Worm (Caenorhabditis elegans) whole organism, late embryonic: ENCODE results near the gene T25F10.4.

Experiments used
- ama-1 ChIP-seq: fragments of 150-350 bp; optimal IDR thresholded peaks from 2 replicates; lab custom pipeline; 2014
- ceh-31 ChIP-seq: sonication (generic microtip); optimal IDR thresholded peaks from 2 replicates; lab custom pipeline; 2016; ENCODE audit warnings: missing genetic modification characterization, missing compliant biosample characterization
- elt-2 ChIP-seq: sonication (generic microtip); optimal IDR thresholded peaks from 2 replicates; lab custom pipeline; 2016; ENCODE audit warnings: missing genetic modification reagents, missing genetic modification characterization, missing compliant biosample characterization
- fkh-10 ChIP-seq: fragments of 150-350 bp; optimal IDR thresholded peaks from 2 replicates; lab custom pipeline; 2014; ENCODE audit warnings: missing biosample characterization, missing genetic modification reagents, missing genetic modification characterization
- lin-11 ChIP-seq: fragments of 200-800 bp; sonication (Bioruptor generic); optimal IDR thresholded peaks from 2 replicates; lab custom pipeline; 2018; ENCODE audit warnings: mild to moderate bottlenecking, missing genetic modification characterization, missing compliant biosample characterization
- nhr-232 ChIP-seq: sonication (generic microtip); optimal IDR thresholded peaks from 2 replicates; lab custom pipeline; 2016; ENCODE audit warnings: missing genetic modification characterization, missing compliant biosample characterization
- pqm-1 ChIP-seq: sonication (generic microtip); optimal IDR thresholded peaks from 2 replicates; lab custom pipeline; 2016; ENCODE audit warnings: missing genetic modification characterization, missing compliant biosample characterization
- syd-9 ChIP-seq: sonication (generic microtip); optimal IDR thresholded peaks from 2 replicates; lab custom pipeline; 2016; ENCODE audit warnings: mild to moderate bottlenecking, missing genetic modification characterization, moderate library complexity, missing compliant biosample characterization
- tbx-2 ChIP-seq: sonication (generic microtip); optimal IDR thresholded peaks from 2 replicates; lab custom pipeline; 2016; ENCODE audit warnings: missing genetic modification characterization, missing compliant biosample characterization

- TF ChIP-seq lin-11 (no peak), nhr-232 (tag; lab: Kevin White, UChicago) (no peak), ama-1 (lab: Kevin White, UChicago) (no peak), fkh-10 (GFP tag; lab: Kevin White, UChicago) (no peak), pqm-1 (tag; lab: Kevin White, UChicago) (no peak), syd-9 (no peak), ceh-31 (tag; lab: Kevin White, UChicago) (no peak), tbx-2 (tag; lab: Kevin White, UChicago) (no peak), elt-2 (no peak)
Observed at ce11 chrV:6758017-6758416, 4.2 kb downstream of the T25F10.4 start, which contains the start of gene dbl-1.
